Worm (Caenorhabditis elegans): Measurements from ENCODE around the gene C07A9.12.

Gene C07A9.12

DNA sequence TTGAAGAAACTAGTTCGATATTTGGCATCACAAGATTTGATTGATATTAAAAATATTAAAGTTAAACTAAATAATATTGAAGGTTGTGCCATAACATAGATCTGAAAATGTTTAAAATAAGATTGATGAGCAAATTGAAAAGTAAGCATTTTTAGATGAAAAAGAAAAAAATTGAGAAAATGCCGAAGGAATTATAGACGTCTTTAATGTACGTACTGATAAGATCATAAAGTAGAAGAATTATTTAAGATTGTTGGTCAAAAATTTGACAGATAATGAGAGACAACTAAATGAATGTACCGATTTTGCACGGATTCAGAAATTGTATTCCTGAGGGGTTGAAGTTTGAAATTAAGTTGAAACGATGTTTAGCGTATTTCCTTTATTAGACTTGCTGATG is 7.1 kb downstream of the C07A9.12 start, which contains the start of gene ncx-7:
TSS of gene ncx-7 (minus strand) at position 101 of the 400 bp plus-strand sequence.
- peak; percentile 58 for TF ChIP-seq elt-2 (tag; optimal IDR thresholded peaks at IDR 0.05)
- TF ChIP-seq pqm-1 (tag; optimal IDR thresholded peaks at IDR 0.05) = peak; percentile 36
- no peak for TF ChIP-seq egl-5 (tag; optimal IDR thresholded peaks at IDR 0.05)
- TF ChIP-seq lin-15B (tag; optimal IDR thresholded peaks at IDR 0.05) = no peak

DNA sequence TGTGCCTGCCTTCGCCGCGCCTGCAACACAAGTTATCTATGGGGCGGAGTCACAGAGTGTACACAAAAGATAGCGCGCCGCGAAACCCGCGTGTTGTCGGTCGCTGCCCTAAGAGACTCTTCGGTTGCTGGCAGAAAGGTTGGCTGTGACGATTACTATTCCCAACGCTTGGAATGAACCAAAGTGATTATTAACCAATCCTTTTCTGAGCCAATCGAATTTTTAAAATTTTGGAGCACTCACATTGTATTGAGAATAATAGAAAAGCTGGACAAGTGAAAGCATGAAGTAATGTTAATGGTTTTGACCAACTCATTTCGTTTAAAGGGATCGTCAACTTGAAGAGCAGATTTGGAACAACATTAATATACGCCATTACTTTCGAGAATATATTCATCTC is 10.1 kb downstream of the C07A9.12 start:
- TF ChIP-seq aly-2 (tag; optimal IDR thresholded peaks at IDR 0.05) (peak; percentile 43), nhr-43 (tag; optimal IDR thresholded peaks at IDR 0.05; ENCODE audit: poor library complexity, severe bottlenecking) (peak; percentile 61), ceh-82 (tag; optimal IDR thresholded peaks at IDR 0.05) (peak; percentile 13), nhr-28 (tag; optimal IDR thresholded peaks at IDR 0.05) (no peak), nhr-25 (tag; optimal IDR thresholded peaks at IDR 0.05) (peak; percentile 18), R02D3.7 (tag; optimal IDR thresholded peaks at IDR 0.05) (peak; percentile 20), nhr-77 (tag; optimal IDR thresholded peaks at IDR 0.05) (peak; percentile 34), tbx-2 (tag; optimal IDR thresholded peaks at IDR 0.05) (peak; percentile 45), nhr-76 (tag; optimal IDR thresholded peaks at IDR 0.05) (no peak), nhr-23 (tag; optimal IDR thresholded peaks at IDR 0.05) (peak; percentile 80), zag-1 (tag; optimal IDR thresholded peaks at IDR 0.05) (no peak), ztf-11 (tag; optimal IDR thresholded peaks at IDR 0.05) (no peak), lsy-12 (tag; optimal IDR thresholded peaks at IDR 0.05) (peak; percentile 71), ZK546.5 (tag; optimal IDR thresholded peaks at IDR 0.05) (no peak), ama-1 (optimal IDR thresholded peaks at IDR 0.05) (peak; percentile 96), nhr-11 (tag; optimal IDR thresholded peaks at IDR 0.05) (no peak), snpc-4 (tag; optimal IDR thresholded peaks at IDR 0.05) (peak; percentile 99), ceh-28 (tag; optimal IDR thresholded peaks at IDR 0.05) (peak; percentile 59), lin-15B (tag; optimal IDR thresholded peaks at IDR 0.05) (peak; percentile 31), elt-2 (tag; optimal IDR thresholded peaks at IDR 0.05) (peak; percentile 75), egl-27 (tag; optimal IDR thresholded peaks at IDR 0.05) (no peak), nfya-1 (tag; optimal IDR thresholded peaks at IDR 0.05; ENCODE audit: insufficient read depth) (peak; percentile 75), pha-4 (tag; optimal IDR thresholded peaks at IDR 0.05) (peak; percentile 44), pqm-1 (tag; optimal IDR thresholded peaks at IDR 0.05) (peak; percentile 67), lin-39 (tag; optimal IDR thresholded peaks at IDR 0.05) (peak; percentile 61), nhr-12 (tag; optimal IDR thresholded peaks at IDR 0.05) (no peak)

DNA sequence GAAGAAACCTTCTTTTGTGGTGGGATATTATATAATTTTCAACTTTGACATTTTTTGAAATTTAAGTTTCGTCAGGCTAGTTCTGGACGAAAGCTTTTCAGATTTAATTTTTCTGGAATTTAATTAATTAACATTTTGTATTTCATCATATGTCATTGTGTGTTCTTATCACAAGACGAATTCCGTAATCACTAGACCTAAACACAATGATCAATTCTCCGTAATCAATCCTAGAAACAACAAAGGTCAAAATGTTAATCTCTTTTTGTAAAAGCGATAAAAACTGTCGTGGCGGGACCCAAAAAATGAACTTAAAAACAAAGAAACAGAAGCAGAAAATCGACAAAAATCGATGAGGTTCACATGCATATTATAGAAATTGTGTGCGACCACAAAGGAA is 12.6 kb downstream of the C07A9.12 start:
- peak; percentile 28 for TF ChIP-seq pqm-1 (tag; optimal IDR thresholded peaks at IDR 0.05)
- TF ChIP-seq nhr-237 (tag; optimal IDR thresholded peaks at IDR 0.05) = no peak
- TF ChIP-seq elt-2 (tag; optimal IDR thresholded peaks at IDR 0.05) = peak; percentile 80

DNA sequence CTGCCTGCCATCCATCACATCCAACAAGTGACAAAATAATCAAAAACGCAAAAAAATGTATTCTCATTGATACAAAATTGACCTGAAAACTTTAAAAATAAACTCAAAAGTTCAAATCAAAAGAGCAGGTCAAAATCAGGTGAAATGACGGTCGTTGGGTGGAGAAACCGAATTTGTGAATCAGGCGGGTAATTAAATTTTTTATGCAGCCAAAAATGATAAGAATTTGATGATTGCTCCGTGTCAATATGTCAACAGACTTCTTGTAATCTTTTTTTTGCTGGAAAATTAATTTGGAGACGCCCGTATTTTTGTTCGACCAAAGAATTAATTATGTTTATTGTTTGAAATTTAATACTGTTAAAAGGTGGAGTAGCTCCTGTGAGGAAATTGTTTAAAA is 13.5 kb downstream of the C07A9.12 start, which contains the start of gene ncx-6:
TSS of gene ncx-6 (minus strand) at position 88 of the 400 bp plus-strand sequence.
- TF ChIP-seq fkh-10 (GFP tag; optimal IDR thresholded peaks at IDR 0.05) (no peak), pqm-1 (tag; optimal IDR thresholded peaks at IDR 0.05) (peak; percentile 0), ceh-82 (tag; optimal IDR thresholded peaks at IDR 0.05) (no peak), nhr-43 (tag; optimal IDR thresholded peaks at IDR 0.05; ENCODE audit: poor library complexity, severe bottlenecking) (no peak), elt-3 (tag; optimal IDR thresholded peaks at IDR 0.05) (no peak), nhr-76 (tag; optimal IDR thresholded peaks at IDR 0.05) (no peak), ama-1 (optimal IDR thresholded peaks at IDR 0.05) (no peak), elt-2 (tag; optimal IDR thresholded peaks at IDR 0.05) (peak; percentile 76)

DNA sequence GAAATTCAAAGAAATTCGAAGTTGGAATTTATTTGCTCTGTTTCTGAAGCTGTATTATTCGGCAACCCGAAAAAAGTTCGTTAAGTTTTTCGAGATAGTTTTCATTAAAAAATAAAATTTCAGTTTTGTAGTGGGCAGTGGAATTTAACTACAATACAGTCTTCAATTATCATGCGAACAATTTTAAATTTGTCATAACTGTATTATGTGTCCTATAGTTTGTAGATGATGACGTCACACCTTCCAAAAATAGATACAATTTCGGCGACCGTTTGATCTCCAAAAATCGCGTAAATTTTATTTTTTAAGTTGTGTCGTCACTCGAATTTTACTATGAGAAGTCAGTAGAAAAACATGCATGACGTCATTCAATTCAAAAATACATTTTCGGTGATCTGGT is 14.2 kb downstream of the C07A9.12 start:
- TF ChIP-seq ztf-4 (tag; optimal IDR thresholded peaks at IDR 0.05) = no peak
- TF ChIP-seq ceh-9 (tag; optimal IDR thresholded peaks at IDR 0.05) = no peak
- no peak for TF ChIP-seq lin-15B (tag; optimal IDR thresholded peaks at IDR 0.05)
- TF ChIP-seq nfya-1 (tag; optimal IDR thresholded peaks at IDR 0.05; ENCODE audit: insufficient read depth) = no peak
- TF ChIP-seq aly-2 (tag; optimal IDR thresholded peaks at IDR 0.05) = no peak
- TF ChIP-seq nhr-67 (tag; optimal IDR thresholded peaks at IDR 0.05) = no peak
- TF ChIP-seq jun-1 (tag; optimal IDR thresholded peaks at IDR 0.05) = no peak
- no peak for TF ChIP-seq nhr-77 (tag; optimal IDR thresholded peaks at IDR 0.05)
- no peak for TF ChIP-seq daf-12 (tag; optimal IDR thresholded peaks at IDR 0.05)
- TF ChIP-seq egl-5 (tag; optimal IDR thresholded peaks at IDR 0.05) = no peak
- no peak for TF ChIP-seq ztf-11 (tag; optimal IDR thresholded peaks at IDR 0.05)
- no peak for TF ChIP-seq nhr-12 (tag; optimal IDR thresholded peaks at IDR 0.05)
- TF ChIP-seq ceh-82 (tag; optimal IDR thresholded peaks at IDR 0.05) = no peak

Data from whole organism, L3 larva.